Worm (Caenorhabditis elegans): ENCODE measurements around the gene ZK180.7.

ce11 chrIV:4449439-4449838 lies 40.9 kb upstream of the ZK180.7 start, which contains the start of gene R08C7.12:
- TF ChIP-seq rnt-1 (tag; optimal IDR thresholded peaks at IDR 0.05), result no peak
- no peak for TF ChIP-seq ceh-9 (tag; optimal IDR thresholded peaks at IDR 0.05)
- no peak for TF ChIP-seq K02D7.2 (tag; optimal IDR thresholded peaks at IDR 0.05)
- TF ChIP-seq pha-4 (tag; optimal IDR thresholded peaks at IDR 0.05), result no peak
- TF ChIP-seq ttx-3 (tag; optimal IDR thresholded peaks at IDR 0.05), result no peak
- no peak for TF ChIP-seq fkh-10 (GFP tag; optimal IDR thresholded peaks at IDR 0.05)
- TF ChIP-seq ceh-34 (tag; optimal IDR thresholded peaks at IDR 0.05), result no peak
- no peak for TF ChIP-seq pqm-1 (tag; optimal IDR thresholded peaks at IDR 0.05)
- TF ChIP-seq F13H6.1 (tag; optimal IDR thresholded peaks at IDR 0.05), result no peak
- no peak for TF ChIP-seq ama-1 (optimal IDR thresholded peaks at IDR 0.05)
